Worm (Caenorhabditis elegans) whole organism, early embryonic: ENCODE results near the gene ced-5.

ENCODE experiments used
- B0310.2 ChIP-seq: sonication (generic microtip); optimal IDR thresholded peaks from 2 replicates; lab custom pipeline; 2016; ENCODE audit warnings: mild to moderate bottlenecking, missing genetic modification characterization, missing compliant biosample characterization
- F13C5.2 ChIP-seq: sonication (generic microtip); optimal IDR thresholded peaks from 2 replicates; lab custom pipeline; 2017; ENCODE audit warnings: mild to moderate bottlenecking, missing genetic modification characterization, inconsistent platforms, missing compliant biosample characterization
- aly-1 ChIP-seq: sonication (generic microtip); optimal IDR thresholded peaks from 2 replicates; lab custom pipeline; 2016; ENCODE audit warnings: missing genetic modification characterization, missing compliant biosample characterization
- ama-1 ChIP-seq: fragments of 150-350 bp; optimal IDR thresholded peaks from 2 replicates; lab custom pipeline; 2014
- ceh-13 ChIP-seq: fragments of 200-800 bp; sonication (Bioruptor generic); optimal IDR thresholded peaks from 2 replicates; lab custom pipeline; 2018; ENCODE audit warnings: mild to moderate bottlenecking, missing genetic modification characterization, missing compliant biosample characterization
- ceh-36 ChIP-seq: sonication (generic microtip); optimal IDR thresholded peaks from 2 replicates; lab custom pipeline; 2016; ENCODE audit warnings: missing genetic modification characterization, inconsistent platforms, missing compliant biosample characterization
- ets-7 ChIP-seq: sonication (generic microtip); optimal IDR thresholded peaks from 2 replicates; lab custom pipeline; 2016; ENCODE audit warnings: missing genotype, missing genetic modification characterization, missing compliant biosample characterization
- flt-1 ChIP-seq: fragments of 200-800 bp; sonication (Bioruptor generic); IDR thresholded peaks from 2 replicates; pipeline ENCODE4 v1.3.6; 2022; ENCODE audit warnings: missing genetic modification characterization, missing compliant biosample characterization
- hmbx-1 ChIP-seq: sonication (generic microtip); optimal IDR thresholded peaks from 2 replicates; lab custom pipeline; 2016; ENCODE audit warnings: mild to moderate bottlenecking, missing genetic modification characterization, missing compliant biosample characterization
- hmg-4 ChIP-seq: fragments of 200-800 bp; sonication (Bioruptor generic); optimal IDR thresholded peaks from 2 replicates; lab custom pipeline; 2018; ENCODE audit warnings: mild to moderate bottlenecking, missing genetic modification characterization, missing compliant biosample characterization
- hnd-1 ChIP-seq: sonication (generic microtip); optimal IDR thresholded peaks from 2 replicates; lab custom pipeline; 2016; ENCODE audit warnings: missing genetic modification characterization, missing compliant biosample characterization
- pes-1 ChIP-seq: fragments of 200-800 bp; sonication (Bioruptor generic); IDR thresholded peaks from 2 replicates; pipeline ENCODE4 v1.3.6; 2022; ENCODE audit warnings: missing genetic modification reagents, missing genetic modification characterization, missing compliant biosample characterization
- scrt-1 ChIP-seq: fragments of 200-800 bp; sonication (Bioruptor generic); IDR thresholded peaks from 2 replicates; pipeline ENCODE4 v1.3.6; 2022; ENCODE audit warnings: missing genetic modification characterization, missing compliant biosample characterization
- sea-1 ChIP-seq: fragments of 200-800 bp; sonication (Bioruptor generic); conservative IDR thresholded peaks from 2 replicates; pipeline ENCODE4 v1.3.6; 2022; ENCODE audit warnings: missing genetic modification characterization, missing compliant biosample characterization
- tbx-11 ChIP-seq: fragments of 200-800 bp; sonication (Bioruptor generic); IDR thresholded peaks from 2 replicates; pipeline ENCODE4 v1.3.6; 2022; ENCODE audit warnings: missing genetic modification characterization, missing compliant biosample characterization
- tbx-37 ChIP-seq: fragments of 200-800 bp; sonication (Bioruptor generic); conservative IDR thresholded peaks from 2 replicates; pipeline ENCODE4 v1.3.6; 2022; ENCODE audit warnings: missing genetic modification reagents, missing genetic modification characterization, missing compliant biosample characterization
- tra-4 ChIP-seq: sonication (generic microtip); optimal IDR thresholded peaks from 2 replicates; lab custom pipeline; 2017; ENCODE audit warnings: missing genetic modification characterization, missing compliant biosample characterization

The ced-5 gene

ce11 chrIV:10467347-10467746 lies 16.6 kb upstream of the ced-5 start:
- TF ChIP-seq tra-4 (tag; lab: Kevin White, UChicago): no peak
- TF ChIP-seq ceh-36 (tag; lab: Kevin White, UChicago): no peak

DNA sequence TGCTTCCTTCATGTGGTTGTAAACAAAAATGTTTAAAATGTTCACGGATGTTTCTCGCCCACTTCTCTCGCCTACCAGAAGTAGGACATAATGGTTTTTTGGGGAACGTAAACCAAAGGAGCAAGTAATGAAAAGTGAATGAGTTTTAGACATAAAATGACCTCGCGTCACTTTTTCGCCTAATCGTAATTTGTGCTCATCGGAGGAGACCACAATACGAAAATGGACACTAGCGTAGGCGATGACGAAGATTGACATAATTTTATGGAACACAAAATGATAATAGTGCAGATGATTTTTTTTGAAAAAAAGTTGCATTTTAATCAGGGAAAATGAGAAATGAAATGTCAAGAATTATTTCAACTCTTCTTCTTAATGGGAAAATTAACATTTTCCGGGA lies 15.2 kb upstream of the ced-5 start:
- no peak for TF ChIP-seq B0310.2 (tag; lab: Kevin White, UChicago)
- no peak for TF ChIP-seq scrt-1 (GFP tag; lab: Robert Waterston, UW)
- TF ChIP-seq hmg-4: no peak
- no peak for TF ChIP-seq ets-7
- no peak for TF ChIP-seq ceh-36 (tag; lab: Kevin White, UChicago)
- no peak for TF ChIP-seq tra-4 (tag; lab: Kevin White, UChicago)

- TF ChIP-seq tra-4 (tag; lab: Kevin White, UChicago) (no peak), pes-1 (GFP tag; lab: Robert Waterston, UW) (no peak), tbx-37 (GFP tag; lab: Robert Waterston, UW) (no peak)
These were observed 14.4 kb upstream of the ced-5 start, which contains the start of gene ugt-44 for ce11 chrIV:10469494-10469893. ugt-44 (plus strand) TSS chrIV:10469741.

- no peak for TF ChIP-seq ceh-36 (tag; lab: Kevin White, UChicago)
- TF ChIP-seq pes-1 (GFP tag; lab: Robert Waterston, UW): no peak
- no peak for TF ChIP-seq tra-4 (tag; lab: Kevin White, UChicago)
- no peak for TF ChIP-seq tbx-11 (GFP tag; lab: Robert Waterston, UW)
- TF ChIP-seq F13C5.2 (tag; lab: Kevin White, UChicago): no peak
- no peak for TF ChIP-seq scrt-1 (GFP tag; lab: Robert Waterston, UW)
- TF ChIP-seq ama-1 (lab: Kevin White, UChicago): no peak
- no peak for TF ChIP-seq B0310.2 (tag; lab: Kevin White, UChicago)
- TF ChIP-seq ceh-13 (GFP tag; lab: Kevin White, UChicago): no peak
These were observed 11.4 kb upstream of the ced-5 start, which contains the start of gene bgnt-1.1 for ce11 chrIV:10472478-10472877. bgnt-1.1 (plus strand) TSS chrIV:10472778.

ce11 chrIV:10475234-10475633 lies 8.7 kb upstream of the ced-5 start:
- TF ChIP-seq flt-1 (GFP tag; lab: Robert Waterston, UW) (no peak), ceh-13 (GFP tag; lab: Kevin White, UChicago) (no peak), tbx-11 (GFP tag; lab: Robert Waterston, UW) (no peak), ceh-36 (tag; lab: Kevin White, UChicago) (no peak), sea-1 (GFP tag; lab: Robert Waterston, UW) (no peak), ama-1 (lab: Kevin White, UChicago) (no peak), tbx-37 (GFP tag; lab: Robert Waterston, UW) (no peak), hmg-4 (no peak), scrt-1 (GFP tag; lab: Robert Waterston, UW) (no peak), hmbx-1 (tag; lab: Kevin White, UChicago) (no peak), ets-7 (no peak), F13C5.2 (tag; lab: Kevin White, UChicago) (no peak), tra-4 (tag; lab: Kevin White, UChicago) (no peak), hnd-1 (tag; lab: Kevin White, UChicago) (no peak), pes-1 (GFP tag; lab: Robert Waterston, UW) (no peak), aly-1 (tag; lab: Kevin White, UChicago) (no peak), B0310.2 (tag; lab: Kevin White, UChicago) (no peak)

DNA sequence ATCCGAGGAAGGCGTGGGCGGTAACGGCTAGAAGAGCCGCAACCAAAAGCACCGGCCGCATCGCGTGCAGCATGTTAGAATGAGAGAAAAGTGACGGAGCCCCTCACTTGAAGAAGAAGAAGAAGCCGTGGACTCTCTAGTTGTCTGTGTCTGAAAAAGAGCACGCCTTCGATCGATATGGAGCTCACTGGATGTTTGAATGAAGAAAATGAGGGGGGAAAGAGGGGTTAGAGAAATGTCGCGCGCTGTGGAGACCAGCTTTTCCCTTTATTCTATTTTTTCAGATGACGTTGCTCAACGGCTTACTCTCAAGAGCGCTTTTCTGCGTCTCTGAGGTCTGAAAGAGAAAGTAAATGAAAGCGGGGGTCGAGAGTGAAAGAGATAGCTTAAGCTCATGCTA lies 2.2 kb upstream of the ced-5 start, which contains the start of gene egl-21:
egl-21 (minus strand) TSS at position 150 of the 400 bp plus-strand sequence.
- TF ChIP-seq tbx-11 (GFP tag; lab: Robert Waterston, UW) (peak; percentile 36; the same call in 1 of the 2 replicates), tbx-37 (GFP tag; lab: Robert Waterston, UW) (no peak), ceh-36 (tag; lab: Kevin White, UChicago) (no peak), tra-4 (tag; lab: Kevin White, UChicago) (no peak)

ce11 chrIV:10482585-10482984 lies 1.3 kb upstream of the ced-5 start:
- TF ChIP-seq ets-7 (no peak), scrt-1 (GFP tag; lab: Robert Waterston, UW) (no peak), ceh-13 (GFP tag; lab: Kevin White, UChicago) (no peak), hmg-4 (no peak), flt-1 (GFP tag; lab: Robert Waterston, UW) (no peak)

- TF ChIP-seq tbx-37 (GFP tag; lab: Robert Waterston, UW): no peak
- no peak for TF ChIP-seq hnd-1 (tag; lab: Kevin White, UChicago)
- no peak for TF ChIP-seq sea-1 (GFP tag; lab: Robert Waterston, UW)
- no peak for TF ChIP-seq F13C5.2 (tag; lab: Kevin White, UChicago)
- no peak for TF ChIP-seq ama-1 (lab: Kevin White, UChicago)
- TF ChIP-seq ceh-13 (GFP tag; lab: Kevin White, UChicago): no peak
- TF ChIP-seq ets-7: no peak
These were observed 5.5 kb downstream of the ced-5 start for ce11 chrIV:10489409-10489808.

ce11 chrIV:10498401-10498800 lies 14.5 kb downstream of the ced-5 start:
- TF ChIP-seq pes-1 (GFP tag; lab: Robert Waterston, UW) (no peak), ceh-36 (tag; lab: Kevin White, UChicago) (no peak), scrt-1 (GFP tag; lab: Robert Waterston, UW) (no peak), ama-1 (lab: Kevin White, UChicago) (no peak), F13C5.2 (tag; lab: Kevin White, UChicago) (no peak), hmg-4 (no peak), tbx-11 (GFP tag; lab: Robert Waterston, UW) (no peak), ets-7 (no peak), hmbx-1 (tag; lab: Kevin White, UChicago) (no peak), aly-1 (tag; lab: Kevin White, UChicago) (no peak)
